Worm (Caenorhabditis elegans) whole organism, midembryonic: ENCODE results near the gene ksr-1.

ENCODE experiments used
- T22C8.4 ChIP-seq: fragments of 200-800 bp; sonication (Bioruptor generic); IDR thresholded peaks from 2 replicates; pipeline ENCODE4 v1.3.6; 2022; ENCODE audit warnings: missing genetic modification characterization, missing compliant biosample characterization
- cog-1 ChIP-seq: sonication (generic microtip); optimal IDR thresholded peaks from 2 replicates; lab custom pipeline; 2016; ENCODE audit warnings: missing genetic modification characterization, missing compliant biosample characterization
- flt-1 ChIP-seq: fragments of 200-800 bp; sonication (Bioruptor generic); IDR thresholded peaks from 2 replicates; pipeline ENCODE4 v1.3.6; 2022; ENCODE audit warnings: missing genetic modification characterization, missing compliant biosample characterization
- klf-2 ChIP-seq: fragments of 200-800 bp; sonication (Bioruptor generic); conservative IDR thresholded peaks from 2 replicates; pipeline ENCODE4 v1.3.6; 2022; ENCODE audit warnings: missing genetic modification reagents, missing genetic modification characterization, missing compliant biosample characterization
- med-1 ChIP-seq: sonication (generic microtip); optimal IDR thresholded peaks from 2 replicates; lab custom pipeline; 2017; ENCODE audit warnings: missing genetic modification characterization, mild to moderate bottlenecking, missing compliant biosample characterization, antibody characterized with exemption, missing genetic modification reagents; ENCODE audit not compliant: insufficient read depth
- ref-1 ChIP-seq: fragments of 200-800 bp; sonication (Bioruptor generic); conservative IDR thresholded peaks from 2 replicates; pipeline ENCODE4 v1.3.6; 2022; ENCODE audit warnings: missing genetic modification reagents, missing genetic modification characterization, missing compliant biosample characterization
- tab-1 ChIP-seq: fragments of 200-800 bp; sonication (Bioruptor generic); IDR thresholded peaks from 2 replicates; pipeline ENCODE4 v1.3.6; 2022; ENCODE audit warnings: missing genetic modification characterization, missing compliant biosample characterization
- ztf-23 ChIP-seq: fragments of 200-800 bp; sonication (Bioruptor generic); IDR thresholded peaks from 2 replicates; pipeline ENCODE4 v1.3.6; 2022; ENCODE audit warnings: missing genetic modification reagents, missing genetic modification characterization, missing compliant biosample characterization
- ztf-29 ChIP-seq: fragments of 200-800 bp; sonication (Bioruptor generic); IDR thresholded peaks from 2 replicates; pipeline ENCODE4 v1.3.6; 2022; ENCODE audit warnings: missing genetic modification reagents, missing genetic modification characterization, missing compliant biosample characterization

ksr-1 gene

ce11 chrX:8243116-8243515 lies 31.9 kb upstream of the ksr-1 start:
- TF ChIP-seq klf-2 (GFP tag; lab: Robert Waterston, UW) (no peak), ref-1 (no peak), flt-1 (no peak), ztf-23 (GFP tag; lab: Robert Waterston, UW) (no peak), T22C8.4 (GFP tag; lab: Robert Waterston, UW) (no peak), cog-1 (tag; lab: Kevin White, UChicago) (no peak), ztf-29 (GFP tag; lab: Robert Waterston, UW) (no peak), tab-1 (no peak), med-1 (GFP tag; lab: Kevin White, UChicago) (no peak)

- TF ChIP-seq ref-1 (no peak), flt-1 (no peak), med-1 (GFP tag; lab: Kevin White, UChicago) (no peak), ztf-29 (GFP tag; lab: Robert Waterston, UW) (no peak), cog-1 (tag; lab: Kevin White, UChicago) (no peak), T22C8.4 (GFP tag; lab: Robert Waterston, UW) (no peak), klf-2 (GFP tag; lab: Robert Waterston, UW) (no peak), ztf-23 (GFP tag; lab: Robert Waterston, UW) (no peak), tab-1 (no peak)
Observed at ce11 chrX:8246126-8246525, 28.8 kb upstream of the ksr-1 start, which contains the start of gene kqt-2. kqt-2 (minus strand) TSS chrX:8246369.

- no peak for TF ChIP-seq flt-1
- no peak for TF ChIP-seq ztf-23 (GFP tag; lab: Robert Waterston, UW)
- TF ChIP-seq T22C8.4 (GFP tag; lab: Robert Waterston, UW) = no peak
Observed at ce11 chrX:8247088-8247487, 27.9 kb upstream of the ksr-1 start.

- TF ChIP-seq T22C8.4 (GFP tag; lab: Robert Waterston, UW) (no peak), ztf-29 (GFP tag; lab: Robert Waterston, UW) (no peak), ztf-23 (GFP tag; lab: Robert Waterston, UW) (no peak), ref-1 (no peak), tab-1 (no peak), flt-1 (no peak), med-1 (GFP tag; lab: Kevin White, UChicago) (no peak), klf-2 (GFP tag; lab: Robert Waterston, UW) (no peak), cog-1 (tag; lab: Kevin White, UChicago) (no peak)
Observed at ce11 chrX:8252293-8252692, 22.7 kb upstream of the ksr-1 start, which contains the start of gene M60.6. M60.6 (minus strand) TSS chrX:8252458.

ce11 chrX:8255433-8255832 lies 19.5 kb upstream of the ksr-1 start:
- TF ChIP-seq klf-2 (GFP tag; lab: Robert Waterston, UW) = no peak
- TF ChIP-seq flt-1 = no peak
- TF ChIP-seq med-1 (GFP tag; lab: Kevin White, UChicago) = no peak
- TF ChIP-seq tab-1 = no peak
- no peak for TF ChIP-seq ref-1
- TF ChIP-seq cog-1 (tag; lab: Kevin White, UChicago) = no peak

ce11 chrX:8257687-8258086 lies 17.3 kb upstream of the ksr-1 start:
- TF ChIP-seq T22C8.4 (GFP tag; lab: Robert Waterston, UW) (no peak), flt-1 (no peak), med-1 (GFP tag; lab: Kevin White, UChicago) (no peak), klf-2 (GFP tag; lab: Robert Waterston, UW) (no peak), cog-1 (tag; lab: Kevin White, UChicago) (no peak), tab-1 (no peak), ref-1 (no peak), ztf-29 (GFP tag; lab: Robert Waterston, UW) (no peak), ztf-23 (GFP tag; lab: Robert Waterston, UW) (no peak)

ce11 chrX:8261125-8261684 lies 13.8 kb upstream of the ksr-1 start, which contains the start of gene M60.7:
M60.7 (minus strand) TSS chrX:8261175.
- no peak for TF ChIP-seq ztf-23 (GFP tag; lab: Robert Waterston, UW)
- TF ChIP-seq T22C8.4 (GFP tag; lab: Robert Waterston, UW) = no peak
- TF ChIP-seq med-1 (GFP tag; lab: Kevin White, UChicago) = no peak
- no peak for TF ChIP-seq klf-2 (GFP tag; lab: Robert Waterston, UW)
- TF ChIP-seq flt-1 = no peak
- TF ChIP-seq cog-1 (tag; lab: Kevin White, UChicago) = no peak

ce11 chrX:8262734-8263133 lies 12.2 kb upstream of the ksr-1 start:
- TF ChIP-seq ztf-29 (GFP tag; lab: Robert Waterston, UW) = no peak
- no peak for TF ChIP-seq klf-2 (GFP tag; lab: Robert Waterston, UW)
- TF ChIP-seq cog-1 (tag; lab: Kevin White, UChicago) = no peak
- TF ChIP-seq T22C8.4 (GFP tag; lab: Robert Waterston, UW) = no peak
- no peak for TF ChIP-seq flt-1
- TF ChIP-seq tab-1 = no peak
- TF ChIP-seq ztf-23 (GFP tag; lab: Robert Waterston, UW) = no peak
- no peak for TF ChIP-seq med-1 (GFP tag; lab: Kevin White, UChicago)
- no peak for TF ChIP-seq ref-1

ce11 chrX:8268083-8268482 lies 6.9 kb upstream of the ksr-1 start:
- TF ChIP-seq T22C8.4 (GFP tag; lab: Robert Waterston, UW) (no peak), tab-1 (no peak), cog-1 (tag; lab: Kevin White, UChicago) (no peak), flt-1 (no peak), ztf-29 (GFP tag; lab: Robert Waterston, UW) (no peak), klf-2 (GFP tag; lab: Robert Waterston, UW) (no peak), ztf-23 (GFP tag; lab: Robert Waterston, UW) (no peak), med-1 (GFP tag; lab: Kevin White, UChicago) (no peak), ref-1 (no peak)

ce11 chrX:8270971-8271553 lies 3.9 kb upstream of the ksr-1 start, which contains the start of gene cutl-29:
cutl-29 (minus strand) TSS chrX:8271021.
- TF ChIP-seq med-1 (GFP tag; lab: Kevin White, UChicago) (no peak), ztf-23 (GFP tag; lab: Robert Waterston, UW) (no peak), ztf-29 (GFP tag; lab: Robert Waterston, UW) (no peak), flt-1 (no peak), tab-1 (no peak), cog-1 (tag; lab: Kevin White, UChicago) (no peak), klf-2 (GFP tag; lab: Robert Waterston, UW) (no peak)
